Worm (Caenorhabditis elegans) whole organism, mixed stage, embryonic: Measurements from ENCODE around the gene cyd-1.

Experiments
- ceh-39 ChIP-seq: fragments of 150-350 bp; optimal IDR thresholded peaks from 2 replicates; lab custom pipeline; 2014; ENCODE audit warnings: missing biosample characterization, missing genetic modification characterization
- hlh-1 ChIP-seq: fragments of 150-350 bp; optimal IDR thresholded peaks from 2 replicates; lab custom pipeline; 2014; ENCODE audit warnings: missing biosample characterization, missing genetic modification reagents, missing genetic modification characterization
- lsy-2 ChIP-seq: fragments of 150-350 bp; optimal IDR thresholded peaks from 2 replicates; lab custom pipeline; 2014; ENCODE audit warnings: missing biosample characterization, missing genetic modification characterization
- nhr-12 ChIP-seq: fragments of 150-350 bp; optimal IDR thresholded peaks from 2 replicates; lab custom pipeline; 2014; ENCODE audit warnings: missing biosample characterization, missing genetic modification characterization
- nhr-2 ChIP-seq: fragments of 150-350 bp; optimal IDR thresholded peaks from 2 replicates; lab custom pipeline; 2014; ENCODE audit warnings: missing biosample characterization, missing genetic modification characterization
- nhr-76 ChIP-seq: sonication (generic microtip); optimal IDR thresholded peaks from 2 replicates; lab custom pipeline; 2017; ENCODE audit warnings: missing biosample characterization, missing genetic modification characterization
- pha-4 ChIP-seq: fragments of 150-350 bp; optimal IDR thresholded peaks from 2 replicates; lab custom pipeline; 2018; ENCODE audit warnings: missing biosample characterization, missing genetic modification reagents, missing genetic modification characterization
- snpc-4 ChIP-seq: fragments of 150-350 bp; optimal IDR thresholded peaks from 2 replicates; lab custom pipeline; 2014; ENCODE audit warnings: missing biosample characterization, missing genetic modification characterization
- tbx-8 ChIP-seq: fragments of 200-800 bp; sonication (Bioruptor generic); optimal IDR thresholded peaks from 2 replicates; lab custom pipeline; 2018; ENCODE audit warnings: mild to moderate bottlenecking, missing genetic modification characterization, moderate library complexity, missing compliant biosample characterization
- unc-39 ChIP-seq: fragments of 150-350 bp; optimal IDR thresholded peaks from 2 replicates; lab custom pipeline; 2014; ENCODE audit warnings: missing biosample characterization, missing genetic modification characterization
- ztf-11 ChIP-seq: fragments of 150-350 bp; optimal IDR thresholded peaks from 2 replicates; lab custom pipeline; 2014; ENCODE audit warnings: missing biosample characterization, missing genetic modification characterization

ce11 chrII:12981980-12982575 is 1.7 kb downstream of the cyd-1 start:
- TF ChIP-seq lsy-2 (tag; lab: Kevin White, UChicago) = no peak
- no peak for TF ChIP-seq nhr-76
- TF ChIP-seq tbx-8 (GFP tag; lab: Kevin White, UChicago) = no peak
- TF ChIP-seq snpc-4 (tag; lab: Kevin White, UChicago) = no peak
- TF ChIP-seq hlh-1 = no peak
- no peak for TF ChIP-seq nhr-2 (tag; lab: Kevin White, UChicago)
- no peak for TF ChIP-seq nhr-12 (tag; lab: Kevin White, UChicago)
- no peak for TF ChIP-seq ceh-39 (tag; lab: Kevin White, UChicago)
- no peak for TF ChIP-seq unc-39 (tag; lab: Kevin White, UChicago)
- TF ChIP-seq pha-4 = no peak
- TF ChIP-seq ztf-11 (tag; lab: Kevin White, UChicago) = no peak
